Worm (Caenorhabditis elegans) whole organism, L4 larva: ENCODE results near the gene pro-3.

Source experiments
- D1046.2 ChIP-seq: fragments of 200-800 bp; sonication (Bioruptor generic); IDR thresholded peaks from 2 replicates; pipeline ENCODE4 v1.3.6; 2022; ENCODE audit warnings: missing genetic modification characterization, missing compliant biosample characterization
- F26F4.8 ChIP-seq: fragments of 200-800 bp; sonication (Bioruptor generic); conservative IDR thresholded peaks from 2 replicates; pipeline ENCODE4 v1.3.6; 2022; ENCODE audit warnings: missing genetic modification characterization, missing compliant biosample characterization
- T20F7.1 ChIP-seq: fragments of 200-800 bp; sonication (Bioruptor generic); optimal IDR thresholded peaks from 2 replicates; lab custom pipeline; 2018; ENCODE audit warnings: mild to moderate bottlenecking, missing genetic modification characterization, missing compliant biosample characterization
- Y48G9A.11 ChIP-seq: fragments of 200-800 bp; sonication (Bioruptor generic); IDR thresholded peaks from 2 replicates; pipeline ENCODE4 v1.3.6; 2022; ENCODE audit warnings: missing genetic modification reagents, missing genetic modification characterization, missing compliant biosample characterization
- Y5F2A.4 ChIP-seq: fragments of 200-800 bp; sonication (Bioruptor generic); optimal IDR thresholded peaks from 2 replicates; lab custom pipeline; 2018; ENCODE audit warnings: mild to moderate bottlenecking, missing genetic modification characterization, missing compliant biosample characterization
- ZK337.2 ChIP-seq: fragments of 200-800 bp; sonication (Bioruptor generic); IDR thresholded peaks from 2 replicates; pipeline ENCODE4 v1.3.6; 2022; ENCODE audit warnings: missing genetic modification reagents, missing genetic modification characterization, missing compliant biosample characterization
- ama-1 ChIP-seq: fragments of 150-350 bp; optimal IDR thresholded peaks from 2 replicates; lab custom pipeline; 2014; ENCODE audit warnings: inconsistent platforms, mixed read lengths
- arid-1 ChIP-seq: fragments of 200-800 bp; sonication (Bioruptor generic); conservative IDR thresholded peaks from 2 replicates; pipeline ENCODE4 v1.3.6; 2022; ENCODE audit warnings: missing genetic modification reagents, missing genetic modification characterization, missing compliant biosample characterization
- ceh-32 ChIP-seq: sonication (generic microtip); optimal IDR thresholded peaks from 2 replicates; lab custom pipeline; 2016; ENCODE audit warnings: mild to moderate bottlenecking, missing genetic modification characterization, missing compliant biosample characterization; ENCODE audit not compliant: poor library complexity
- ceh-62 ChIP-seq: sonication (generic microtip); optimal IDR thresholded peaks from 2 replicates; lab custom pipeline; 2017; ENCODE audit warnings: missing biosample characterization, missing genetic modification characterization
- ceh-82 ChIP-seq: sonication (generic microtip); optimal IDR thresholded peaks from 2 replicates; lab custom pipeline; 2017; ENCODE audit warnings: missing biosample characterization, missing genetic modification characterization
- daf-12 ChIP-seq: fragments of 150-350 bp; optimal IDR thresholded peaks from 2 replicates; lab custom pipeline; 2014; ENCODE audit warnings: missing biosample characterization, missing genetic modification reagents, missing genetic modification characterization
- daf-8 ChIP-seq: fragments of 200-800 bp; sonication (Bioruptor generic); IDR thresholded peaks from 2 replicates; pipeline ENCODE4 v1.3.6; 2022; ENCODE audit warnings: missing genetic modification characterization, missing compliant biosample characterization
- dmd-6 ChIP-seq: fragments of 200-800 bp; sonication (Bioruptor generic); IDR thresholded peaks from 2 replicates; pipeline ENCODE4 v1.3.6; 2022; ENCODE audit warnings: missing genetic modification reagents, missing genetic modification characterization, missing compliant biosample characterization
- dmd-9 ChIP-seq: fragments of 200-800 bp; sonication (Bioruptor generic); IDR thresholded peaks from 2 replicates; pipeline ENCODE4 v1.3.6; 2022; ENCODE audit warnings: missing genetic modification reagents, missing genetic modification characterization, missing compliant biosample characterization
- hmg-1.1 ChIP-seq: fragments of 200-800 bp; sonication (Bioruptor generic); IDR thresholded peaks from 2 replicates; pipeline ENCODE4 v1.3.6; 2022; ENCODE audit warnings: missing genetic modification reagents, missing genetic modification characterization, missing compliant biosample characterization
- lim-7 ChIP-seq: fragments of 200-800 bp; sonication (Bioruptor generic); IDR thresholded peaks from 2 replicates; pipeline ENCODE4 v1.3.6; 2022; ENCODE audit warnings: missing genetic modification characterization, missing compliant biosample characterization
- lin-13 ChIP-seq: fragments of 150-350 bp; optimal IDR thresholded peaks from 2 replicates; lab custom pipeline; 2014; ENCODE audit warnings: missing biosample characterization, missing genetic modification reagents, missing genetic modification characterization
- lin-38 ChIP-seq: fragments of 200-800 bp; sonication (Bioruptor generic); IDR thresholded peaks from 2 replicates; pipeline ENCODE4 v1.3.6; 2022; ENCODE audit warnings: missing genetic modification reagents, missing genetic modification characterization, missing compliant biosample characterization
- lsy-2 ChIP-seq, 2 experiments: fragments of 150-350 bp in 1 of 2; sonication (generic microtip) in 1 of 2; optimal IDR thresholded peaks; 2 replicates each; lab custom pipeline; 2014 to 2017; ENCODE audit warnings: missing biosample characterization in 2 of 2, missing genetic modification characterization in 2 of 2
- madf-9 ChIP-seq: fragments of 200-800 bp; sonication (Bioruptor generic); conservative IDR thresholded peaks from 2 replicates; pipeline ENCODE4 v1.3.6; 2022; ENCODE audit warnings: missing genetic modification reagents, missing genetic modification characterization, missing compliant biosample characterization
- mdl-1 ChIP-seq, 2 experiments: fragments of 150-350 bp in 1 of 2; sonication (generic microtip) in 1 of 2; optimal IDR thresholded peaks; 2 replicates each; lab custom pipeline; 2014 to 2017; ENCODE audit warnings: missing biosample characterization in 2 of 2, missing genetic modification characterization in 2 of 2
- mdt-29 ChIP-seq: fragments of 200-800 bp; sonication (Bioruptor generic); IDR thresholded peaks from 2 replicates; pipeline ENCODE4 v1.3.6; 2022; ENCODE audit warnings: missing genetic modification reagents, missing genetic modification characterization, missing compliant biosample characterization
- mxl-2 ChIP-seq: fragments of 200-800 bp; sonication (Bioruptor generic); conservative IDR thresholded peaks from 2 replicates; pipeline ENCODE4 v1.3.6; 2022; ENCODE audit warnings: missing genetic modification reagents, missing genetic modification characterization, missing compliant biosample characterization
- mxl-3 ChIP-seq: fragments of 200-800 bp; sonication (Bioruptor generic); optimal IDR thresholded peaks from 2 replicates; lab custom pipeline; 2018; ENCODE audit warnings: mild to moderate bottlenecking, missing genetic modification characterization, missing compliant biosample characterization
- nhr-11 ChIP-seq: fragments of 150-350 bp; optimal IDR thresholded peaks from 2 replicates; lab custom pipeline; 2014; ENCODE audit warnings: missing biosample characterization, missing genetic modification characterization
- nhr-237 ChIP-seq: sonication (generic microtip); optimal IDR thresholded peaks from 2 replicates; lab custom pipeline; 2017; ENCODE audit warnings: missing biosample characterization, missing genetic modification characterization
- nhr-41 ChIP-seq: fragments of 200-800 bp; sonication (Bioruptor generic); IDR thresholded peaks from 2 replicates; pipeline ENCODE4 v1.3.6; 2022; ENCODE audit warnings: missing genetic modification reagents, missing genetic modification characterization, missing compliant biosample characterization
- nhr-48 ChIP-seq: sonication (generic microtip); optimal IDR thresholded peaks from 2 replicates; lab custom pipeline; 2016; ENCODE audit warnings: mild to moderate bottlenecking, missing genetic modification characterization, missing compliant biosample characterization
- nhr-77 ChIP-seq: fragments of 150-350 bp; optimal IDR thresholded peaks from 2 replicates; lab custom pipeline; 2014; ENCODE audit warnings: missing biosample characterization, missing genetic modification characterization
- pha-4 ChIP-seq, 2 experiments: fragments of 150-350 bp in 1 of 2; fragments of 200-800 bp in 1 of 2; sonication (Bioruptor generic) in 1 of 2; IDR thresholded peaks in 1 of 2; optimal IDR thresholded peaks in 1 of 2; 2 replicates each; pipeline versions ENCODE4 v1.3.6 to Lab custom; 2014 to 2022; ENCODE audit warnings: missing genetic modification characterization in 2 of 2, missing genetic modification reagents in 2 of 2, missing biosample characterization in 1 of 2, missing compliant biosample characterization in 1 of 2
- rbr-2 ChIP-seq: sonication (generic microtip); optimal IDR thresholded peaks from 2 replicates; lab custom pipeline; 2016; ENCODE audit warnings: missing genotype, missing genetic modification characterization, missing compliant biosample characterization
- saeg-2 ChIP-seq: fragments of 200-800 bp; sonication (Bioruptor generic); IDR thresholded peaks from 2 replicates; pipeline ENCODE4 v1.3.6; 2022; ENCODE audit warnings: missing genetic modification reagents, missing genetic modification characterization, missing compliant biosample characterization
- set-16 ChIP-seq: fragments of 200-800 bp; sonication (Bioruptor generic); IDR thresholded peaks from 2 replicates; pipeline ENCODE4 v1.3.6; 2022; ENCODE audit warnings: missing genetic modification reagents, missing genetic modification characterization, missing compliant biosample characterization
- snpc-1.2 ChIP-seq: fragments of 200-800 bp; sonication (Bioruptor generic); IDR thresholded peaks from 2 replicates; pipeline ENCODE4 v1.3.6; 2022; ENCODE audit warnings: missing genetic modification reagents, missing genetic modification characterization, missing compliant biosample characterization
- spr-3 ChIP-seq: fragments of 200-800 bp; sonication (Bioruptor generic); optimal IDR thresholded peaks from 2 replicates; lab custom pipeline; 2018; ENCODE audit warnings: mild to moderate bottlenecking, missing genetic modification characterization, missing compliant biosample characterization
- unc-130 ChIP-seq: sonication (generic microtip); optimal IDR thresholded peaks from 2 replicates; lab custom pipeline; 2016; ENCODE audit warnings: missing genetic modification reagents, missing genetic modification characterization, missing compliant biosample characterization
- unc-62 ChIP-seq, 3 experiments: fragments of 150-350 bp in 1 of 3; sonication (generic microtip); optimal IDR thresholded peaks in 2 of 3; peaks in 1 of 3; 1 replicate in 1 of 3; 2 replicates in 2 of 3; lab custom pipeline; 2014 to 2017; ENCODE audit warnings: missing biosample characterization in 3 of 3, missing genetic modification characterization in 3 of 3, missing genetic modification reagents in 3 of 3, missing genotype in 1 of 3
- vab-7 ChIP-seq: fragments of 200-800 bp; sonication (Bioruptor generic); IDR thresholded peaks from 2 replicates; pipeline ENCODE4 v1.3.6; 2022; ENCODE audit warnings: missing genetic modification reagents, missing genetic modification characterization, missing compliant biosample characterization
- zag-1 ChIP-seq: fragments of 150-350 bp; optimal IDR thresholded peaks from 2 replicates; lab custom pipeline; 2014; ENCODE audit warnings: missing biosample characterization, missing genetic modification characterization
- zfp-2 ChIP-seq: sonication (generic microtip); optimal IDR thresholded peaks from 2 replicates; lab custom pipeline; 2016; ENCODE audit warnings: mild to moderate bottlenecking, missing genetic modification characterization, missing compliant biosample characterization
- zfp-3 ChIP-seq: fragments of 200-800 bp; sonication (Bioruptor generic); conservative IDR thresholded peaks from 2 replicates; pipeline ENCODE4 v1.3.6; 2022; ENCODE audit warnings: missing genetic modification reagents, missing genetic modification characterization, missing compliant biosample characterization

The pro-3 gene

DNA sequence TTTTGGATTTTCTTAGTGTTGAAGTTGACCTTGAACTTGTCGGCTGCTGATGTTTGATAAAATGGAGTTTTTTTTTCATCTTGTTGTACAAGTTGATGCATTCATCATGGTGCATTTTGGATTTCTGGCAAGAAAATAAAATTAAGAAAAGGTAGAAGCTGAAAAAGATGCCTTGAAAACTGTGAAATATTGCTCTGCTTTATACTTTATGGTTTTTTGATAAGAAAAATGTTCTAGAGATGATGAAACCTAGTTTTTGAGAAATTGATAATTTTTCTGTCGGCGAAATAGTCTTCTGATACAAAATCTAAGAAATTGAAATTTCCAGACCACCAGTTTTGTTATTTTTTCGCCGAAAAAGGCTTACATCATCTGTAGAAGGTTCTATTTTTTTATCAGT, 34.1 kb upstream of the pro-3 start, which contains the start of gene Y39B6A.69:
Gene Y39B6A.69, minus strand, starts transcription at position 101 of the 400 bp plus-strand sequence.
- TF ChIP-seq unc-62 (GFP tag; optimal IDR thresholded peaks at IDR 0.05 in 1 of 2; lab: Kevin White, UChicago): peak in 1 of 2 experiments; percentile 66
- no peak for TF ChIP-seq unc-62 (tag; optimal IDR thresholded peaks at IDR 0.05; lab: Kevin White, UChicago)
- TF ChIP-seq Y5F2A.4 (GFP tag; lab: Kevin White, UChicago): no peak

ce11 chrV:19149057-19149456, 30.8 kb upstream of the pro-3 start, which contains the start of gene Y39B6A.7:
Y39B6A.7 (minus strand) TSS chrV:19149157.
- TF ChIP-seq snpc-1.2 (GFP tag; lab: Robert Waterston, UW): no peak
- no peak for TF ChIP-seq daf-8 (GFP tag; lab: Robert Waterston, UW)
- no peak for TF ChIP-seq ceh-62
- TF ChIP-seq mdt-29 (GFP tag; lab: Robert Waterston, UW): no peak
- TF ChIP-seq rbr-2: no peak
- TF ChIP-seq unc-130: no peak
- no peak for TF ChIP-seq saeg-2 (GFP tag; lab: Robert Waterston, UW)
- TF ChIP-seq zfp-3: no peak
- no peak for TF ChIP-seq T20F7.1 (GFP tag; lab: Kevin White, UChicago)
- TF ChIP-seq F26F4.8 (GFP tag; lab: Robert Waterston, UW): no peak
- no peak for TF ChIP-seq nhr-41 (GFP tag; lab: Robert Waterston, UW)
- no peak for TF ChIP-seq zag-1 (tag; lab: Kevin White, UChicago)
- no peak for TF ChIP-seq ceh-32
- no peak for TF ChIP-seq nhr-77 (tag; lab: Kevin White, UChicago)
- TF ChIP-seq mxl-2 (GFP tag; lab: Robert Waterston, UW): no peak
- TF ChIP-seq arid-1 (GFP tag; lab: Robert Waterston, UW): no peak
- no peak for TF ChIP-seq lim-7 (GFP tag; lab: Robert Waterston, UW)
- no peak for TF ChIP-seq nhr-11 (tag; lab: Kevin White, UChicago)
- no peak for TF ChIP-seq nhr-237 (tag; lab: Kevin White, UChicago)
- TF ChIP-seq lin-13 (GFP tag; lab: Kevin White, UChicago): no peak

- TF ChIP-seq Y48G9A.11 (GFP tag; lab: Robert Waterston, UW): no peak
- no peak for TF ChIP-seq lsy-2 (tag; optimal IDR thresholded peaks at IDR 0.05; lab: Kevin White, UChicago)
- TF ChIP-seq dmd-6: no peak
- no peak for TF ChIP-seq F26F4.8 (GFP tag; lab: Robert Waterston, UW)
- no peak for TF ChIP-seq daf-12 (tag; lab: Kevin White, UChicago)
- no peak for TF ChIP-seq mxl-3 (GFP tag; lab: Kevin White, UChicago)
- no peak for TF ChIP-seq mdl-1 (tag; optimal IDR thresholded peaks at IDR 0.05; lab: Kevin White, UChicago)
- no peak for TF ChIP-seq spr-3 (GFP tag; lab: Kevin White, UChicago)
- no peak for TF ChIP-seq ceh-82 (tag; lab: Kevin White, UChicago)
Measured at ce11 chrV:19148350-19148749, 30.1 kb upstream of the pro-3 start.

DNA sequence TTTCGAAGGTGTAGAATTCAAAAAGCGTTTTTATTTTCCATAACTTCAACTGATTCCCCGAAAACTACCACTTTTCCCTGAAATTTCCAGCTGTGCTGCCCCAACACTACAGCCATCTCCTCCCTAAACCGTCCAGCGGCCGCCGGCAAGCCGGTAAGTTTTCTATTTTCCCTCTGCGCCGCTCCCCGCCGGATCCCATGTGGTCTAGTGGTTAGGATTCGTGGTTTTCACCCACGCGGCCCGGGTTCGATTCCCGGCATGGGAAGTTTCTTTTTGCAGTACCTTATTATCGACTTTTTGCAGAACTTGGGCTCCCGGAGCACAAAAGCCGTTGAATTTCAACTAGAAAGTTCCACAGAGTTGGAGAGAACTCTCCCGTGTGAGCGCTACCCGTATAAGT, 24.4 kb upstream of the pro-3 start:
- TF ChIP-seq dmd-6: no peak
- TF ChIP-seq zfp-2: peak; percentile 0
- TF ChIP-seq madf-9 (GFP tag; lab: Robert Waterston, UW): peak; percentile 48; the same call in 1 of the 2 replicates
- peak; percentile 60 for TF ChIP-seq hmg-1.1 (GFP tag; lab: Robert Waterston, UW)
- TF ChIP-seq ZK337.2: no peak
- TF ChIP-seq mdl-1 (tag; optimal IDR thresholded peaks at IDR 0.05; lab: Kevin White, UChicago): no peak
- peak; percentile 55 for TF ChIP-seq lin-38
- peak; percentile 62 for TF ChIP-seq set-16
- TF ChIP-seq D1046.2 (GFP tag; lab: Robert Waterston, UW): no peak
- TF ChIP-seq pha-4 (GFP tag; IDR thresholded peaks at IDR 0.05; lab: Robert Waterston, UW): peak; percentile 62; the same call in 1 of the 2 replicates
- no peak for TF ChIP-seq pha-4 (tag; optimal IDR thresholded peaks at IDR 0.05; lab: Kevin White, UChicago)
- TF ChIP-seq rbr-2: peak; percentile 23
- peak; percentile 62 for TF ChIP-seq vab-7 (GFP tag; lab: Robert Waterston, UW)
- TF ChIP-seq dmd-9 (GFP tag; lab: Robert Waterston, UW): peak; percentile 52; the same call in 1 of the 2 replicates
- peak; percentile 70 for TF ChIP-seq arid-1 (GFP tag; lab: Robert Waterston, UW)
- TF ChIP-seq zfp-3: no peak
- TF ChIP-seq nhr-48 (tag; lab: Kevin White, UChicago): peak; percentile 8
- no peak for TF ChIP-seq ceh-62
- no peak for TF ChIP-seq ama-1 (lab: Kevin White, UChicago)
- peak; percentile 62 for TF ChIP-seq Y48G9A.11 (GFP tag; lab: Robert Waterston, UW)
- TF ChIP-seq, all 104 proteins: peak for 12
